Fruit fly (Drosophila melanogaster) whole organism, prepupa: Measurements from ENCODE around the gene Atox1.

Experiments
- Blimp-1 ChIP-seq: fragments of 200-800 bp; sonication (Bioruptor generic); optimal IDR thresholded peaks from 3 replicates; lab custom pipeline; 2017; ENCODE audit warnings: missing biosample characterization, missing genetic modification characterization, mild to moderate bottlenecking, moderate library complexity, missing genetic modification reagents
- CG10631 ChIP-seq: fragments of 200-800 bp; sonication (Bioruptor generic); optimal IDR thresholded peaks from 2 replicates; lab custom pipeline; 2016; ENCODE audit warnings: missing biosample characterization, missing genetic modification characterization
- CG11762 ChIP-seq: fragments of 200-800 bp; sonication (Bioruptor generic); optimal IDR thresholded peaks from 3 replicates; lab custom pipeline; 2016; ENCODE audit warnings: missing biosample characterization, missing genetic modification characterization; ENCODE audit not compliant: insufficient read depth
- CG15336 ChIP-seq: fragments of 200-800 bp; sonication (Bioruptor generic); IDR thresholded peaks from 2 replicates; pipeline ENCODE4 v1.3.6; 2022; ENCODE audit warnings: missing biosample characterization, missing genetic modification characterization
- CG3032 ChIP-seq: fragments of 200-800 bp; optimal IDR thresholded peaks from 2 replicates; lab custom pipeline; 2019; ENCODE audit warnings: missing biosample characterization, mild to moderate bottlenecking, missing genetic modification characterization, moderate library complexity
- CG31627 ChIP-seq: fragments of 200-800 bp; sonication (Bioruptor generic); optimal IDR thresholded peaks from 3 replicates; lab custom pipeline; 2016; ENCODE audit warnings: missing biosample characterization, missing genetic modification characterization
- CG34406 ChIP-seq: fragments of 200-800 bp; sonication (Bioruptor generic); optimal IDR thresholded peaks from 3 replicates; lab custom pipeline; 2016; ENCODE audit warnings: missing biosample characterization, missing genetic modification characterization
- CG4318 ChIP-seq: fragments of 200-800 bp; sonication (Bioruptor generic); optimal IDR thresholded peaks from 3 replicates; lab custom pipeline; 2017; ENCODE audit warnings: missing biosample characterization, mild to moderate bottlenecking, missing genetic modification characterization
- CG6792 ChIP-seq: fragments of 200-800 bp; sonication (Bioruptor generic); optimal IDR thresholded peaks from 3 replicates; lab custom pipeline; 2016; ENCODE audit warnings: missing biosample characterization, missing genetic modification characterization
- CG6808 ChIP-seq: fragments of 200-800 bp; sonication (Bioruptor generic); optimal IDR thresholded peaks from 3 replicates; lab custom pipeline; 2017; ENCODE audit warnings: missing biosample characterization, missing genetic modification characterization, mild to moderate bottlenecking, moderate library complexity, missing genetic modification reagents
- CG6854 ChIP-seq: fragments of 200-800 bp; sonication (Bioruptor generic); optimal IDR thresholded peaks from 2 replicates; lab custom pipeline; 2017; ENCODE audit warnings: missing biosample characterization, mild to moderate bottlenecking, missing genetic modification characterization
- CG8319 ChIP-seq: fragments of 200-800 bp; sonication (Bioruptor generic); optimal IDR thresholded peaks from 3 replicates; lab custom pipeline; 2016; ENCODE audit warnings: missing biosample characterization, missing genetic modification characterization
- CG8632 ChIP-seq: fragments of 200-800 bp; sonication (Bioruptor generic); optimal IDR thresholded peaks from 3 replicates; lab custom pipeline; 2016; ENCODE audit warnings: missing biosample characterization, missing genetic modification characterization
- Eip78C ChIP-seq: fragments of 200-800 bp; sonication (Bioruptor generic); peaks from one replicate; lab custom pipeline; 2016; ENCODE audit warnings: missing biosample characterization, missing genetic modification characterization
- Ets21C ChIP-seq: fragments of 200-800 bp; sonication (Bioruptor generic); optimal IDR thresholded peaks from 3 replicates; lab custom pipeline; 2016; ENCODE audit warnings: missing biosample characterization, missing genetic modification characterization
- Gug ChIP-seq: fragments of 200-800 bp; sonication (Bioruptor generic); IDR thresholded peaks from 2 replicates; pipeline ENCODE4 v1.3.6; 2022; ENCODE audit warnings: missing biosample characterization, missing genetic modification characterization
- Hr39 ChIP-seq: fragments of 200-800 bp; sonication (Bioruptor generic); optimal IDR thresholded peaks from 2 replicates; lab custom pipeline; 2016; ENCODE audit warnings: missing biosample characterization, missing genetic modification characterization
- Lpt ChIP-seq: fragments of 200-800 bp; sonication (Bioruptor generic); optimal IDR thresholded peaks from 3 replicates; lab custom pipeline; 2016; ENCODE audit warnings: missing biosample characterization, missing genetic modification characterization
- Met ChIP-seq: fragments of 200-800 bp; sonication (Bioruptor generic); optimal IDR thresholded peaks from 3 replicates; lab custom pipeline; 2016; ENCODE audit warnings: missing biosample characterization, missing genetic modification characterization
- Smox ChIP-seq: fragments of 200-800 bp; sonication (Bioruptor generic); optimal IDR thresholded peaks from 3 replicates; lab custom pipeline; 2016; ENCODE audit warnings: missing biosample characterization, missing genetic modification characterization
- Sox102F ChIP-seq: fragments of 200-800 bp; sonication (Bioruptor generic); optimal IDR thresholded peaks from 2 replicates; lab custom pipeline; 2016; ENCODE audit warnings: missing biosample characterization, mild to moderate bottlenecking, missing genetic modification characterization
- acj6 ChIP-seq: fragments of 200-800 bp; sonication (Bioruptor generic); optimal IDR thresholded peaks from 3 replicates; lab custom pipeline; 2016; ENCODE audit warnings: missing biosample characterization, missing genetic modification characterization
- cyc ChIP-seq: fragments of 200-800 bp; sonication (Bioruptor generic); optimal IDR thresholded peaks from 3 replicates; lab custom pipeline; 2016; ENCODE audit warnings: missing biosample characterization, missing genetic modification characterization
- dac ChIP-seq: fragments of 200-800 bp; sonication (Bioruptor generic); optimal IDR thresholded peaks from 2 replicates; lab custom pipeline; 2017; ENCODE audit warnings: missing biosample characterization, mild to moderate bottlenecking, missing genetic modification characterization
- eg ChIP-seq: fragments of 200-800 bp; sonication (Bioruptor generic); IDR thresholded peaks from 3 replicates; pipeline ENCODE4 v1.3.6; 2022; ENCODE audit warnings: missing biosample characterization, missing genetic modification characterization
- esn ChIP-seq: fragments of 200-800 bp; sonication (Bioruptor generic); optimal IDR thresholded peaks from 2 replicates; lab custom pipeline; 2016; ENCODE audit warnings: missing biosample characterization, mild to moderate bottlenecking, missing genetic modification characterization, moderate library complexity
- fd59A ChIP-seq: fragments of 200-800 bp; sonication (Bioruptor generic); optimal IDR thresholded peaks from 2 replicates; lab custom pipeline; 2017; ENCODE audit warnings: missing biosample characterization, mild to moderate bottlenecking, missing genetic modification characterization, missing genetic modification reagents
- fkh ChIP-seq: fragments of 200-800 bp; sonication (Bioruptor generic); optimal IDR thresholded peaks from 3 replicates; lab custom pipeline; 2017; ENCODE audit warnings: missing biosample characterization, mild to moderate bottlenecking, missing genetic modification characterization, moderate library complexity
- lz ChIP-seq: fragments of 200-800 bp; sonication (Bioruptor generic); optimal IDR thresholded peaks from 3 replicates; lab custom pipeline; 2016; ENCODE audit warnings: missing biosample characterization, missing genetic modification characterization
- pdm3 ChIP-seq: fragments of 200-800 bp; sonication (Bioruptor generic); optimal IDR thresholded peaks from 3 replicates; lab custom pipeline; 2016; ENCODE audit warnings: missing biosample characterization, missing genetic modification characterization
- salr ChIP-seq, 2 experiments: fragments of 200-800 bp; sonication (Bioruptor generic); optimal IDR thresholded peaks; 3 replicates each; lab custom pipeline; 2016 to 2018; ENCODE audit warnings: missing biosample characterization in 2 of 2, missing genetic modification characterization in 2 of 2, mild to moderate bottlenecking in 1 of 2
- ss ChIP-seq, 2 experiments: fragments of 200-800 bp; sonication (Bioruptor generic); optimal IDR thresholded peaks; 2 replicates in 1 of 2; 3 replicates in 1 of 2; lab custom pipeline; 2017 to 2018; ENCODE audit warnings: mild to moderate bottlenecking in 2 of 2, missing biosample characterization in 2 of 2, missing genetic modification characterization in 2 of 2, moderate library complexity in 1 of 2
- svp ChIP-seq: fragments of 200-800 bp; sonication (Bioruptor generic); peaks from one replicate; lab custom pipeline; 2016; ENCODE audit warnings: missing biosample characterization, missing genetic modification characterization
- topi ChIP-seq: fragments of 200-800 bp; sonication (Bioruptor generic); optimal IDR thresholded peaks from 3 replicates; lab custom pipeline; 2016; ENCODE audit warnings: missing biosample characterization, missing genetic modification characterization
- vri ChIP-seq: fragments of 200-800 bp; sonication (Bioruptor generic); optimal IDR thresholded peaks from 3 replicates; lab custom pipeline; 2016; ENCODE audit warnings: missing biosample characterization, mild to moderate bottlenecking, missing genetic modification characterization

Atox1 gene

DNA sequence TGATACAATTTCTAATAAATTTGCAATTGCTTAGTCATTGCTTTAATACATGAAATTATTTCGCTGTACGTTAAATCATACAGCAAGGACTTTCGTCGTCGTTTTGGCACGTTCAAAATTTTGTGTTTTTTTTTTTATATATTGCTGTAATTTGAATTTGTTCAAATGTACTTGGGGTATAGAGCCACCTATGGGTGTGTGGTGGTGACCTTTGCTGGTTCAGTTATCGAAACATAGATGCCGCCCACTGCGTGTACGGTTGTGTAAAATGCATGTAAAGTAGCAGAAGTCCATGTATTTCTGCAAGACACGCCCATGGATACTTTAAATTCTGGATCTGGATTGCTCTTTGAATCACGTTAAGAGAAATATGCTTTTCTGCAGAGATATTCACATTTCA is 36.5 kb upstream of the Atox1 start:
- TF ChIP-seq fd59A (no peak), Met (GFP tag; lab: Kevin White, UChicago) (peak; percentile 23), cyc (GFP tag; lab: Kevin White, UChicago) (peak; percentile 61), Sox102F (GFP tag; lab: Kevin White, UChicago) (no peak), dac (GFP tag; lab: Kevin White, UChicago) (no peak), CG11762 (GFP tag; lab: Kevin White, UChicago) (no peak), CG8319 (no peak), CG10631 (GFP tag; lab: Kevin White, UChicago) (no peak), esn (GFP tag; lab: Kevin White, UChicago) (peak; percentile 43), Ets21C (peak; percentile 37), lz (GFP tag; lab: Kevin White, UChicago) (peak; percentile 36), CG6854 (GFP tag; lab: Kevin White, UChicago) (no peak), CG8632 (GFP tag; lab: Kevin White, UChicago) (no peak), CG31627 (GFP tag; lab: Kevin White, UChicago) (peak; percentile 63), Hr39 (GFP tag; lab: Kevin White, UChicago) (peak; percentile 69), acj6 (no peak), pdm3 (GFP tag; lab: Kevin White, UChicago) (peak; percentile 9), svp (peak; percentile 77), eg (GFP tag; lab: Robert Waterston, UW) (no peak), Smox (GFP tag; lab: Kevin White, UChicago) (peak; percentile 6), Lpt (GFP tag; lab: Kevin White, UChicago) (no peak)

DNA sequence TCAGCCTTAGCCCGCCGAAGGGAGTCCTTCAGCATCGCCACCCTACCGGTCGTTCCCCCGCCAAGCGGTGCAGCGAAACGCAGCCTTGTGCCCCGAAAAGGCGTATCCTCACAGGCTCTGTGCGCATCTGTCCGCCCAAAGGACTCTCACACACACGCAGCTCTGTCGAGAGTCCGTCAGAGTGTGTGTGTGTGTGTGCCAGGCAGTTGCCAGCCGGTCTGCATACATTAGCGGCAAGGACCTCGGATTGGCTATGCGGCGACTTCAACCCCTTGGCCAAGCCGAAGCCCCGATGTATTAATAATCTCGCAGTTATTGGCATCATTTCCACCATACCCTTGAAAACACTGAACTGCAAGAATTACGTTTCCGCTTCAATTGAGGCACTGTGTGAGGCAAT is 30.3 kb upstream of the Atox1 start:
- TF ChIP-seq Gug (GFP tag; lab: Robert Waterston, UW) (no peak), ss (GFP tag; optimal IDR thresholded peaks at IDR 0.05; lab: Kevin White, UChicago) (no peak), CG3032 (no peak), CG34406 (GFP tag; lab: Kevin White, UChicago) (no peak), Hr39 (GFP tag; lab: Kevin White, UChicago) (no peak), CG11762 (GFP tag; lab: Kevin White, UChicago) (no peak), CG6792 (GFP tag; lab: Kevin White, UChicago) (no peak), salr (GFP tag; optimal IDR thresholded peaks at IDR 0.05; lab: Kevin White, UChicago) (no peak), vri (GFP tag; lab: Kevin White, UChicago) (no peak), Ets21C (no peak), Sox102F (GFP tag; lab: Kevin White, UChicago) (no peak), topi (GFP tag; lab: Kevin White, UChicago) (no peak), CG6808 (GFP tag; lab: Kevin White, UChicago) (no peak), CG4318 (GFP tag; lab: Kevin White, UChicago) (no peak), Blimp-1 (GFP tag; lab: Kevin White, UChicago) (no peak)

DNA sequence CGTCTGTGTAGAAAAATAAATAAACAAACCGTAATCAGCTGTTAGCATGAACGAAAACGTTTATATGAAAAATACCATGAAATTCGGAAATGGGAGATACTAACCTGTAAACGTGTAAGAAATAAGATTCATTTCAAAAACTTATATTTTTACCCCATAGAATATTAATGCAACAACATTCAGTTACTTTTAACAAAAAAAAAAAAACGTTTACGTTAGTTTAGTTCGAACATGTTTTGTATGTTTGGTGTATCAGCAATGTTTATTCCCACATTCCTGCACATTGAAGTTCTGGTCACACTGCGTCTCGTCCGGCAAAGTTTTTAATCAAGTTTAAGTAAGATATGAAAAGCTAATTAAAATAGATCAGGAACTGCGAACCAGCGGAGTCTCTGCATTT is 23.4 kb upstream of the Atox1 start, which contains the start of the genes S1P and CG11307:
TSS of gene S1P (minus strand) at position 23 of the 400 bp plus-strand sequence.
TSS of gene CG11307 (plus strand) at position 270 of the 400 bp plus-strand sequence.
- TF ChIP-seq fkh (GFP tag; lab: Kevin White, UChicago) (peak; percentile 91), CG15336 (no peak)

DNA sequence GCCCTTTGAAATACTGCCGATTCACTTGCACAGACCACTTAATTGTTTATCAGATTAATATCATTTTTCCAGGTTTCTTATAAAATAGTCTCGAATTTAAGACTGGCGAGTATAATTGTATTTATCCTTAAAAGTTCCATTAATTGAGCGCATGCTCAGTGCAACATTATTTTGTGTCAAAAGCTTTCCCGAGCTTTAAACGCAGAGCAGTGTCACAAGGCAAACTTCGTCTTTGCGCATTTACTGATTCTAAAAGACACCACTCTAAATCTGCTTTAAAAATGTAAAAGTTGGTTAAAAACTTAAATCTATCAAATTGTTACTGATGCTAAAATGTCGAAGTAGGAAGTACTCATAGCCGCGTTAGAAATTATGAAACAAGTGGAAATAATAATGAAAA is 15.2 kb upstream of the Atox1 start, which contains the start of the genes CG7166 and Alg11:
TSS of gene CG7166 (minus strand) at position 101 of the 400 bp plus-strand sequence.
TSS of gene Alg11 (plus strand) at position 260 of the 400 bp plus-strand sequence.
- TF ChIP-seq CG6854 (GFP tag; lab: Kevin White, UChicago) (no peak), Eip78C (GFP tag; lab: Kevin White, UChicago) (peak; percentile 35)
